Worm (Caenorhabditis elegans) whole organism, midembryonic: ENCODE results near the gene nekl-4.

Experiments
- T22C8.4 ChIP-seq: fragments of 200-800 bp; sonication (Bioruptor generic); IDR thresholded peaks from 2 replicates; pipeline ENCODE4 v1.3.6; 2022; ENCODE audit warnings: missing genetic modification characterization, missing compliant biosample characterization
- cog-1 ChIP-seq: sonication (generic microtip); optimal IDR thresholded peaks from 2 replicates; lab custom pipeline; 2016; ENCODE audit warnings: missing genetic modification characterization, missing compliant biosample characterization
- flt-1 ChIP-seq: fragments of 200-800 bp; sonication (Bioruptor generic); IDR thresholded peaks from 2 replicates; pipeline ENCODE4 v1.3.6; 2022; ENCODE audit warnings: missing genetic modification characterization, missing compliant biosample characterization
- med-1 ChIP-seq: sonication (generic microtip); optimal IDR thresholded peaks from 2 replicates; lab custom pipeline; 2017; ENCODE audit warnings: missing genetic modification characterization, mild to moderate bottlenecking, missing compliant biosample characterization, antibody characterized with exemption, missing genetic modification reagents; ENCODE audit not compliant: insufficient read depth
- ref-1 ChIP-seq: fragments of 200-800 bp; sonication (Bioruptor generic); conservative IDR thresholded peaks from 2 replicates; pipeline ENCODE4 v1.3.6; 2022; ENCODE audit warnings: missing genetic modification reagents, missing genetic modification characterization, missing compliant biosample characterization
- tab-1 ChIP-seq: fragments of 200-800 bp; sonication (Bioruptor generic); IDR thresholded peaks from 2 replicates; pipeline ENCODE4 v1.3.6; 2022; ENCODE audit warnings: missing genetic modification characterization, missing compliant biosample characterization
- ztf-23 ChIP-seq: fragments of 200-800 bp; sonication (Bioruptor generic); IDR thresholded peaks from 2 replicates; pipeline ENCODE4 v1.3.6; 2022; ENCODE audit warnings: missing genetic modification reagents, missing genetic modification characterization, missing compliant biosample characterization
- ztf-29 ChIP-seq: fragments of 200-800 bp; sonication (Bioruptor generic); IDR thresholded peaks from 2 replicates; pipeline ENCODE4 v1.3.6; 2022; ENCODE audit warnings: missing genetic modification reagents, missing genetic modification characterization, missing compliant biosample characterization

ce11 chrIII:5517423-5517822 lies at the start of gene nekl-4:
- TF ChIP-seq flt-1 (GFP tag; lab: Robert Waterston, UW) (no peak), ref-1 (no peak), med-1 (GFP tag; lab: Kevin White, UChicago) (no peak), ztf-23 (GFP tag; lab: Robert Waterston, UW) (no peak), ztf-29 (GFP tag; lab: Robert Waterston, UW) (no peak), cog-1 (tag; lab: Kevin White, UChicago) (no peak), tab-1 (no peak), T22C8.4 (GFP tag; lab: Robert Waterston, UW) (no peak)
